Worm (Caenorhabditis elegans) whole organism, L4/young adult: ENCODE measurements around the gene C14A6.13.

Experiments
- W03F9.2 ChIP-seq: fragments of 150-350 bp; optimal IDR thresholded peaks from 2 replicates; lab custom pipeline; 2014; ENCODE audit warnings: missing biosample characterization, missing genetic modification characterization
- dao-5 ChIP-seq: sonication (generic microtip); optimal IDR thresholded peaks from 2 replicates; lab custom pipeline; 2016; ENCODE audit warnings: missing genotype, missing genetic modification characterization, moderate library complexity, missing compliant biosample characterization

- TF ChIP-seq W03F9.2 (tag; lab: Kevin White, UChicago) (no peak), dao-5 (tag; lab: Kevin White, UChicago) (no peak)
Measured at ce11 chrV:18189181-18189580, 28.1 kb upstream of the C14A6.13 start, which contains the start of gene clec-246.
